Fruit fly (Drosophila melanogaster) Kc167 (cell line): Measurements from ENCODE around the gene tey.

Experiments used
- Myc ChIP-seq: fragments of >200 bp; optimal IDR thresholded peaks from 2 replicates; lab custom pipeline; 2017; ENCODE audit warnings: missing external identifiers
- Sin3A ChIP-seq: fragments of >200 bp; optimal IDR thresholded peaks from 2 replicates; lab custom pipeline; 2018; ENCODE audit warnings: missing external identifiers
- h ChIP-seq: fragments of >200 bp; optimal IDR thresholded peaks from 3 replicates; lab custom pipeline; 2018; ENCODE audit warnings: missing external identifiers
- insv ChIP-seq: fragments of >200 bp; optimal IDR thresholded peaks from 3 replicates; lab custom pipeline; 2018; ENCODE audit warnings: missing external identifiers
- psq ChIP-seq: fragments of >200 bp; optimal IDR thresholded peaks from 2 replicates; lab custom pipeline; 2017; ENCODE audit warnings: missing external identifiers
- ttk ChIP-seq: sonication (Bioruptor generic); optimal IDR thresholded peaks from 2 replicates; lab custom pipeline; 2017; ENCODE audit warnings: missing external identifiers

tey gene

DNA sequence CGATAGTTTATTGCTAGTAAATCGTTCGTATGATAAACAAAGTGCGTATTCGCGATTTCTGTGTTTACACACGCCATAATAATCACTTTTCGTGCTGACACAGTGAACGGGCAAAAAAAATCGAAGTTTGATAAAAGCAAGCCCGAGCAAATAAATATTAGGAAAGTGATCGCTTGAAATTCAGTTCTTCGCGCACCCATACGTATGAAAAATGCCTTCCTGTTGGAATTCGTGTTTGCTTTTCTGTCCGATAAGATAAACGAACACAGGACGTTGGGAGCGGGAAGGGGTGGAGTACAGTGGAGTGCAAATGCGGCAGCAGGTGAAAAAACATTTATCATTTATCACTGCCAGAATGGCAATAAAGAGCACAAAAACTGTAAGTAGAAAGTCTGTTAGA lies 33.2 kb downstream of the tey start:
- no peak for TF ChIP-seq Myc (lab: Kevin White, UChicago)
- no peak for TF ChIP-seq ttk (lab: Kevin White, UChicago)
- no peak for TF ChIP-seq psq (lab: Kevin White, UChicago)
- TF ChIP-seq h = no peak
- no peak for TF ChIP-seq Sin3A
- no peak for TF ChIP-seq insv (lab: Kevin White, UChicago)

DNA sequence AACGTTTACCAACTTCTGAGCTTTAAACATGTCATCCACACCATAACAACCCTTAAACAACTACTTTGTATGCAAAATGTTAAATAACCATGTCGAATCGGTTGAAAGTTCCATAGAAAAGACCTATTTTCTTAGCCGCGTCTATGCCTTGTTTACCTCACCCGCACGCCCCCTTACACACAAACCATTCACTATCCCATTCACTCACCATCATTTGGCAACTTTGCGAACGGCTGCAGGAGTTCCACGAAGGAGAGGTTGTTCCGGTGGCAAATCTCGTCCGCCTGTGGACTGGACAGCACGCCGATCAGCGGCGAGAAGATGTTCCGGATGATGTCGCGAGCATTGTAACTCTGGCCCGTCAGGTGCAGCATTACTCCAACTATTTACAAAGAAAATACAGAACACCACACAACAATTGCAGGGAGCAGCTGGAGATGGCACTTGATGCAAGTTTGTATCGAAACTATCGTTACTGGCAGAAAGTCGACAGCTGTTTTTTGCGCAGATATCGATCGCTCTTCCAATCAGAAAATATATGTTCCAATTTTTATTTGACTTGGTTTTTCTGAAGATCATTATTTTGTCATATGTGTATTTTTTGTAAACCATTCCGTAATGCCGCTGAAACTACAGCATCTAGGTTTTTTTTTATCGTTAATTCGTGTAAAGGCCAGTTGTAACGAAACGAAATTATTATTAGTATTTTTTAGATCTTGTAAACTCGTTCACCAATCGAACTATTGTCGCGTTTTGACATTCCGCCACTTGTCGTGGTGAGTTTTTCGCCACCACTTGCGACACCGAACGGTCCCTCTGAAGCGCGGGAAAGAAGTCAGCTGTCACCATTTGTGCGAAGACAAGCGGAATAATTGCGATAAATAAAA lies 45.6 kb downstream of the tey start, which contains the start of gene asf1:
asf1 (plus strand) TSS at position 823 of the 887 bp plus-strand sequence.
- no peak for TF ChIP-seq Sin3A
- no peak for TF ChIP-seq h
- TF ChIP-seq ttk (lab: Kevin White, UChicago) = no peak
- TF ChIP-seq Myc (lab: Kevin White, UChicago) = no peak
- TF ChIP-seq insv (lab: Kevin White, UChicago) = no peak
- no peak for TF ChIP-seq psq (lab: Kevin White, UChicago)

DNA sequence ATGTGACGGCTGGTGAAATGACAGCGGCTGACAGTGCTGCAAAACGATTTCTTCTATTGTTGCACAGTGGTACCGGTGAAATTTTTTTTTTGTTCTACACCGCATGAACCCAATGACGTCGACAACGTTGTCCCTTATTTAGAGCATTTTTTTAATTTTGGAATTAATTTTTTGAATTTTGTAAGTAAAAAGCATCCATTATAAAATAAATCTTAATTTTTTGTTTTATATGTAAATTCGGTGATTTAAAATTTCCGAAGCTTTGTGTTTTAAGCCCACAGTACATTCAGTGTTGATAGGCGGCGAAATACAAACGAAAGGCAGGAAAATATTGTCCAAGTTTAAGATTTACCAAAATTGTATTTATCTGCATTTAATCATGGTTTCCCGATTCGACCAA lies 51.7 kb downstream of the tey start, which contains the start of the genes Lon and PIG-F:
Lon (minus strand) TSS at position 28 of the 400 bp plus-strand sequence.
PIG-F (plus strand) TSS at position 284 of the 400 bp plus-strand sequence.
- TF ChIP-seq h (no peak), Myc (lab: Kevin White, UChicago) (no peak), insv (lab: Kevin White, UChicago) (no peak), psq (lab: Kevin White, UChicago) (no peak), Sin3A (no peak), ttk (lab: Kevin White, UChicago) (no peak)

DNA sequence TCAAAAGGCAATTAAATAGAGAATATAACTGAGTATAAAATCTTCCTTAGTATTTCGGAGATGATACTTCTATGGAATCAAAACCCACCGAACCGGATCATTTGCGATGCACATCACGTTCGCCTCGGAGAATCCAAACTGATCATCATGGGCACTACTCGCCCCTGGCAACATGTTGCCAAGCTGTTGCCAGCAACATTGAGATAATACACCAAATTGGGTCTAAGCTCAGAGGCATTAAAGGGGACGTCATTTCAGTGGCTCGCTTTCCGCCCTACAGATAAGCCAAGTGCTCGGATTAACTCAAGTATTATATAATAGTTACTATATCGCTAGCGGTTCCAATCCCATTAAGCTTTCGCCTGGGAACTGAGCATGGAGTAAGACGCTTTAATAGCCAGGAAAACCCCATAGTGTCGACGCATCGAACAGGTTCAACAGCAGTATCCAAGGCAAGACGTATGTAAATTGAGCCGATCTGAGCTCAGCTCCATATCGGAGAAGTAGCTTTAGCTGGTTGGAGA lies 57.9 kb downstream of the tey start, which contains the start of the genes lush and CG9372:
lush (minus strand) TSS at position 117 of the 524 bp plus-strand sequence.
CG9372 (plus strand) TSS at position 235 of the 524 bp plus-strand sequence.
- TF ChIP-seq ttk (lab: Kevin White, UChicago) = no peak

DNA sequence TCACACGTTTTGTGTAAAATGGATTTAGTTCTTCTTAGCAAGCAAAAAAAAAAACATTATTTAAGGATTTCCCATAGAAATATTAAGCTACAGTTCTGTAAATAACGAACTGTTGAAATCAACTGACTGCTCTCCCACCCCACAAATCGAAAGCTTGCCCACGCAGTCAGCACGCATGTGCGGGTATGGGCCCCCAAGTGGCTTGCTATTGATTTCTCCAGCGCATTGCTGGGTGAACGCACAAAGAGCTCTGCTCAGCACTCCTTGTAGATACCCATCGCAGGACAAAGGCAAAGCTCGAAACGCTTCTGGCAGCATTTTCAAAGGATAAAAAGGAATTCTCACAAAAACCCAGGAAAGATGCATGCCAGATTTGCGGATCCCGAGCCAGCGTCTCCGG lies 62.5 kb downstream of the tey start, which contains the start of gene CG9368:
CG9368 (plus strand) TSS at position 221 of the 400 bp plus-strand sequence.
- TF ChIP-seq ttk (lab: Kevin White, UChicago) (no peak), h (no peak), psq (lab: Kevin White, UChicago) (no peak), insv (lab: Kevin White, UChicago) (no peak), Myc (lab: Kevin White, UChicago) (no peak), Sin3A (no peak)
